Worm (Caenorhabditis elegans): ENCODE measurements around the gene F16G10.14.

Gene F16G10.14

DNA sequence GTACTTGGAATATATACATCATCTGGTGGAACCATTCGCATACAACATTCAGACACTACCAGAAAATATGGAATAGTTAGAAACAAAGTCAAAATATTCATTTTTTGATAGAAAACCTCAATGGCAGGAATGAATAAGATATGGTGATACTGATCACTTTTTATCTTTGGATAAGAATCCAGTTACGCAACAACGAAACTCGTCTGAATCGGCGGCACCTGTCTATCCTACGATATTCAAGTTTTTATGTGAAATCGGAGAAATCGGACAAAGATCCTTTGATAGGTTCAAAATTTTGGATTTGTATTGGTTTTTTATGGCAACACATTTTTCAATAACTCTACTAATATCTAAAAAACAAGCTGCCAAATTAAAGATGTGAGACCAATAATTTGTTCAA lies at the start of gene F16G10.14:
F16G10.14 (minus strand) TSS at position 101 of the 400 bp plus-strand sequence.
- TF ChIP-seq ceh-90 (tag; optimal IDR thresholded peaks at IDR 0.05) (no peak), aha-1 (tag; optimal IDR thresholded peaks at IDR 0.05) (no peak), ztf-4 (tag; optimal IDR thresholded peaks at IDR 0.05) (no peak), ces-1 (GFP tag; optimal IDR thresholded peaks at IDR 0.05) (no peak), alr-1 (tag; optimal IDR thresholded peaks at IDR 0.05; ENCODE audit: borderline replicate concordance) (no peak), ceh-8 (GFP tag; optimal IDR thresholded peaks at IDR 0.05) (no peak), pax-3 (tag; optimal IDR thresholded peaks at IDR 0.05) (no peak), C16A3.4 (tag; optimal IDR thresholded peaks at IDR 0.05) (no peak)

DNA sequence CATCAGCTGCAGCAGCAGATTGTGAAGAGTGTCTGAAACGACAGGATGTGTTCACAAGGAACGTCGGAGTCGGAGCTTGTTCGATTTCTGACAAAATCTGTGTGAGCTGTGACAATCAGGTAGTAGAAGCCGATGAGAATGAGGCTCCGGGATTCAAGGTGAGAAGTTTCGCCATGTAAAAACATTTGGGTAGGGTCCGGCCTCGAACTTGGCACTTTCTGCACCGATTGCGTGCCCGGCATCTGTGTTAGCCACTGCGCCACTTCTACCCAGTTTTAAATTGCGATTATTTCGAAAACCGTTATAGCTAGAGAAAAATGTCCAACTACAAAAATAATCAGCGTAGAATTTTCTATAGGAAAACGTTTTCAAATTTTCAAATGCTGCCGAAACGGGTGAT lies 47.9 kb upstream of the F16G10.14 start:
- TF ChIP-seq fkh-4 (tag; optimal IDR thresholded peaks at IDR 0.05; ENCODE audit: borderline replicate concordance) (no peak), efl-1 (optimal IDR thresholded peaks at IDR 0.05) (no peak), efl-1 (GFP tag; optimal IDR thresholded peaks at IDR 0.05 in 1 of 2) (peak in 1 of 2 experiments; percentile 11)

DNA sequence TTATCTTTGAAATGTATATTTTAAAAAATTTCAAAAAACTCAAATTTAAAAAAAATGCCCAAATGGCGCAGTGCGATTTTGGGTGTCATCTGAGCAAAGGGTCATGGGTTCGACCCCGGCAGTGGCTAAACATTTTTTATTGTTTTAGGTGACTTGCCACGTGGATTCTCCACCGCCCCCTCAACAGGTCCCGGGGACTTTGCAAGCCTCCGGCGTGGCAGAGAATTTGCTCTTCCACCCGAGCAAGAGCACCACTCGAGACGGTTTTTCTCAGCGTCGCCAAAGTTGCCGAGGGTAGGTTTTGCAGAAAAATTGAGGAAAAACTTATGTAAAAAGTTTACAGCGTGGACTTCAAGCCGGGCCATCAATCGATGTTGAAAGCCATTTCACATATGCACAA lies 46.4 kb upstream of the F16G10.14 start:
- no peak for TF ChIP-seq ceh-82 (tag; optimal IDR thresholded peaks at IDR 0.05)
- no peak for TF ChIP-seq efl-1 (optimal IDR thresholded peaks at IDR 0.05)
- peak in 1 of 2 experiments; percentile 7 for TF ChIP-seq efl-1 (GFP tag; optimal IDR thresholded peaks at IDR 0.05 in 1 of 2)

DNA sequence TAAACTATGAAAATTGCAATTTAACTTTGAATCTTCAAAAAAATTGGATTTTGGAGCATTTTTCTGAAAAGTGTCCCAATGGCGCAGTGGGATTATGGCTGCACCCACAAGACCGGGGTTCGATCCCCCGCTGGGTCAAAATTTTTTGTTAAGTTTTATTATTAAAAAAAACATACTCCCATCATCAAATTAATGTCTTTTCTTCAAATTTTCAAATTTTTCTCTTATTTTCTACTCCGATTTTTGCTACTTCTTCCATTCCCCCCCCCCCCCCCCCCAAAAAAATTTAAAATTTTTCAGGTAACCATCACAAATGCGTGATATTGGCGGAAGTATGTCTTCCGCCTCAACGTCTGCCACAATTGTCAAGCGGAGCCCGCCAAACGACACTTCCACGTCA lies 44.2 kb upstream of the F16G10.14 start, which contains the start of gene vab-19:
vab-19 (plus strand) TSS at position 301 of the 400 bp plus-strand sequence.
- TF ChIP-seq efl-3 (GFP tag; optimal IDR thresholded peaks at IDR 0.05) (no peak), ets-5 (GFP tag; IDR thresholded peaks at IDR 0.05) (no peak), ceh-8 (GFP tag; optimal IDR thresholded peaks at IDR 0.05) (no peak), sox-4 (tag; optimal IDR thresholded peaks at IDR 0.05) (no peak), fkh-10 (GFP tag; optimal IDR thresholded peaks at IDR 0.05) (no peak), ztf-4 (tag; optimal IDR thresholded peaks at IDR 0.05) (no peak), F16B12.6 (tag; optimal IDR thresholded peaks at IDR 0.05) (no peak), ceh-82 (tag; optimal IDR thresholded peaks at IDR 0.05) (no peak), mab-9 (GFP tag; IDR thresholded peaks at IDR 0.05) (no peak), unc-86 (tag; optimal IDR thresholded peaks at IDR 0.05) (no peak), sptf-1 (tag; optimal IDR thresholded peaks at IDR 0.05) (no peak), mdl-1 (tag; optimal IDR thresholded peaks at IDR 0.05) (no peak), aha-1 (tag; optimal IDR thresholded peaks at IDR 0.05) (no peak)

DNA sequence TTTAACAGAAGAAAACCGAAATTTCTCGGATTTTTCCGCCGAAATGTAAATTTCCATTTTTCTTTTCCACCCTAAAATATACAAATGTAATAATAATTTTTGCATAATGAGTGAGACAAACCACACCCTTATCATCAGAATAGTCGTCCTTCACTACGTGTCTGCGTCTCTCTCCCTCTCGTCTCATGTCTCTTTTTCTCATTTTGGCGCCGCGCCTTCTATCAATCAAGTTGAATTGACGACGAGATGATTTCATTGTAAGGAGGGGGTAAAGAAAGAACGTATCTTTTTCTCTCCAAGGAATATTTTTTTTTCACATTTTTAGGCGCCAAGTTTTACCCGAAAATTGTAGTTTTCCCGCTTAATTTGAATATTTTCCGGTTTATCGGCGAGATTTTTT lies 43.5 kb upstream of the F16G10.14 start:
- TF ChIP-seq lin-35 (GFP tag; optimal IDR thresholded peaks at IDR 0.05) (peak in 1 of 2 experiments; percentile 53), unc-30 (tag; optimal IDR thresholded peaks at IDR 0.05) (no peak), lin-15B (tag; optimal IDR thresholded peaks at IDR 0.05) (no peak), F16B12.6 (tag; optimal IDR thresholded peaks at IDR 0.05) (no peak), ets-5 (GFP tag; IDR thresholded peaks at IDR 0.05) (no peak), dpl-1 (GFP tag; optimal IDR thresholded peaks at IDR 0.05) (peak in 2 of 3 experiments; percentile 20 to 21), nhr-20 (tag; optimal IDR thresholded peaks at IDR 0.05) (peak; percentile 54), nhr-11 (tag; optimal IDR thresholded peaks at IDR 0.05) (no peak), mdl-1 (tag; optimal IDR thresholded peaks at IDR 0.05) (peak in 1 of 2 experiments; percentile 8), lin-14 (GFP tag; optimal IDR thresholded peaks at IDR 0.05) (peak; percentile 70), snu-23 (GFP tag; optimal IDR thresholded peaks at IDR 0.05) (peak; percentile 40), dsc-1 (tag; optimal IDR thresholded peaks at IDR 0.05) (no peak), elt-2 (tag; optimal IDR thresholded peaks at IDR 0.05) (peak; percentile 12), tlp-1 (tag; optimal IDR thresholded peaks at IDR 0.05) (no peak), lin-13 (GFP tag; optimal IDR thresholded peaks at IDR 0.05) (no peak), ama-1 (optimal IDR thresholded peaks at IDR 0.05) (no peak), elt-3 (tag; optimal IDR thresholded peaks at IDR 0.05) (peak in 1 of 6 experiments; percentile 34), lsy-2 (tag; optimal IDR thresholded peaks at IDR 0.05) (peak in 1 of 2 experiments; percentile 15), vab-15 (tag; optimal IDR thresholded peaks at IDR 0.05) (no peak), fkh-10 (GFP tag; optimal IDR thresholded peaks at IDR 0.05) (no peak), pax-3 (tag; optimal IDR thresholded peaks at IDR 0.05) (no peak), ztf-4 (tag; optimal IDR thresholded peaks at IDR 0.05) (no peak), skn-1 (tag; optimal IDR thresholded peaks at IDR 0.05) (no peak), efl-1 (optimal IDR thresholded peaks at IDR 0.05) (peak in 1 of 2 experiments; percentile 20), efl-1 (GFP tag; optimal IDR thresholded peaks at IDR 0.05 in 1 of 2) (peak in 1 of 2 experiments; percentile 92), fos-1 (tag; optimal IDR thresholded peaks at IDR 0.05) (peak; percentile 20), hlh-17 (GFP tag; optimal IDR thresholded peaks at IDR 0.05; ENCODE audit: borderline replicate concordance) (no peak), mep-1 (tag; optimal IDR thresholded peaks at IDR 0.05) (peak; percentile 47), nhr-85 (tag) (peak; percentile 81), nhr-19 (GFP tag; conservative IDR thresholded peaks at IDR 0.05) (0 out of 2 replicates have a peak, but pooled peaks have one; percentile 3), mef-2 (tag; optimal IDR thresholded peaks at IDR 0.05) (no peak)
